Worm (Caenorhabditis elegans) whole organism, L4 larva: ENCODE data around the gene his-38.
A peak's percentile ranks its signal among the peaks of the same experiment; 100 is the strongest.

Experiments
- Y75B8A.6 ChIP-seq: fragments of 200-800 bp; sonication (Bioruptor generic); IDR thresholded peaks from 2 replicates; pipeline ENCODE4 v1.3.6; 2022; ENCODE audit warnings: missing genetic modification reagents, missing genetic modification characterization, missing compliant biosample characterization
- ctbp-1 ChIP-seq: fragments of 200-800 bp; sonication (Bioruptor generic); IDR thresholded peaks from 2 replicates; pipeline ENCODE4 v1.3.6; 2022; ENCODE audit warnings: missing genetic modification reagents, missing genetic modification characterization, missing compliant biosample characterization
- mep-1 ChIP-seq: fragments of 150-350 bp; sonication (generic microtip); optimal IDR thresholded peaks from 3 replicates; lab custom pipeline; 2014; ENCODE audit warnings: missing biosample characterization, missing genetic modification characterization
- mxl-3 ChIP-seq: fragments of 200-800 bp; sonication (Bioruptor generic); optimal IDR thresholded peaks from 2 replicates; lab custom pipeline; 2018; ENCODE audit warnings: mild to moderate bottlenecking, missing genetic modification characterization, missing compliant biosample characterization
- nhr-28 ChIP-seq: fragments of 150-350 bp; optimal IDR thresholded peaks from 2 replicates; lab custom pipeline; 2014; ENCODE audit warnings: missing biosample characterization, missing genetic modification characterization
- unc-62 ChIP-seq, 3 experiments: fragments of 150-350 bp in 1 of 3; sonication (generic microtip); optimal IDR thresholded peaks in 2 of 3; peaks in 1 of 3; 1 replicate in 1 of 3; 2 replicates in 2 of 3; lab custom pipeline; 2014 to 2017; ENCODE audit warnings: missing biosample characterization in 3 of 3, missing genetic modification characterization in 3 of 3, missing genetic modification reagents in 3 of 3, missing genotype in 1 of 3
- zip-11 ChIP-seq: fragments of 200-800 bp; sonication (Bioruptor generic); IDR thresholded peaks from 2 replicates; pipeline ENCODE4 v1.3.6; 2022; ENCODE audit warnings: missing genetic modification characterization, missing compliant biosample characterization

- TF ChIP-seq nhr-28 (tag; lab: Kevin White, UChicago) = peak; percentile 79
- no peak for TF ChIP-seq zip-11
- TF ChIP-seq mep-1 = peak; percentile 49
- TF ChIP-seq Y75B8A.6 (GFP tag; lab: Robert Waterston, UW) = no peak
- no peak for TF ChIP-seq unc-62 (GFP tag; optimal IDR thresholded peaks at IDR 0.05 in 1 of 2; lab: Kevin White, UChicago)
- no peak for TF ChIP-seq unc-62 (tag; optimal IDR thresholded peaks at IDR 0.05; lab: Kevin White, UChicago)
- peak; percentile 24 for TF ChIP-seq mxl-3 (GFP tag; lab: Kevin White, UChicago)
- no peak for TF ChIP-seq ctbp-1 (GFP tag; lab: Robert Waterston, UW)
These were observed 5.7 kb upstream of the his-38 start, which contains the start of gene spp-3 for ce11 chrX:7315329-7315728.
